Fruit fly (Drosophila melanogaster) whole organism, embryonic: ENCODE measurements around the gene CG17377.

Experiments used
- Blimp-1 ChIP-seq: fragments of 200-800 bp; sonication (Bioruptor generic); optimal IDR thresholded peaks from 3 replicates; lab custom pipeline; 2018; ENCODE audit warnings: missing biosample characterization, missing genetic modification characterization, mild to moderate bottlenecking, moderate library complexity, missing genetic modification reagents
- CG11504 ChIP-seq: fragments of 200-800 bp; sonication (Bioruptor generic); optimal IDR thresholded peaks from 3 replicates; lab custom pipeline; 2019; ENCODE audit warnings: missing biosample characterization, mild to moderate bottlenecking, missing genetic modification characterization, moderate library complexity
- CG11723 ChIP-seq: fragments of 200-800 bp; sonication (Bioruptor generic); optimal IDR thresholded peaks from 2 replicates; lab custom pipeline; 2017; ENCODE audit warnings: missing biosample characterization, mild to moderate bottlenecking, missing genetic modification characterization
- CG12071 ChIP-seq: fragments of 200-800 bp; sonication (Bioruptor generic); optimal IDR thresholded peaks from 3 replicates; lab custom pipeline; 2018; ENCODE audit warnings: missing biosample characterization, mild to moderate bottlenecking, missing genetic modification characterization
- CG12236 ChIP-seq: fragments of 200-800 bp; sonication (Bioruptor generic); optimal IDR thresholded peaks from 2 replicates; lab custom pipeline; 2016; ENCODE audit warnings: missing biosample characterization, missing genetic modification characterization
- CG1233 ChIP-seq: fragments of 200-800 bp; sonication (Bioruptor generic); optimal IDR thresholded peaks from 4 replicates; lab custom pipeline; 2018; ENCODE audit warnings: missing biosample characterization, mild to moderate bottlenecking, missing genetic modification characterization
- CG13287 ChIP-seq: fragments of 200-800 bp; sonication (Bioruptor generic); IDR thresholded peaks from 2 replicates; pipeline ENCODE4 v1.3.6; 2022; ENCODE audit warnings: missing biosample characterization, missing genetic modification characterization; ENCODE audit not compliant: partially characterized antibody
- CG13894 ChIP-seq: fragments of 200-800 bp; sonication (Bioruptor generic); optimal IDR thresholded peaks from 3 replicates; lab custom pipeline; 2018; ENCODE audit warnings: missing biosample characterization, mild to moderate bottlenecking, missing genetic modification characterization, moderate library complexity
- CG14441 ChIP-seq: fragments of 200-800 bp; sonication (Bioruptor generic); IDR thresholded peaks from 2 replicates; pipeline ENCODE4 v1.3.6; 2022; ENCODE audit warnings: missing biosample characterization, missing genetic modification characterization
- CG16815 ChIP-seq: fragments of 200-800 bp; sonication (Bioruptor generic); optimal IDR thresholded peaks from 3 replicates; lab custom pipeline; 2017; ENCODE audit warnings: missing biosample characterization, mild to moderate bottlenecking, missing genetic modification characterization
- CG17829 ChIP-seq: fragments of 200-800 bp; optimal IDR thresholded peaks from 2 replicates; lab custom pipeline; 2019; ENCODE audit warnings: missing biosample characterization, mild to moderate bottlenecking, missing genetic modification characterization, moderate library complexity
- CG1832 ChIP-seq: fragments of 200-800 bp; sonication (Bioruptor generic); optimal IDR thresholded peaks from 2 replicates; lab custom pipeline; 2017; ENCODE audit warnings: missing biosample characterization, mild to moderate bottlenecking, missing genetic modification characterization, inconsistent platforms
- CG18476 ChIP-seq: fragments of 200-800 bp; sonication (Bioruptor generic); optimal IDR thresholded peaks from 2 replicates; lab custom pipeline; 2016; ENCODE audit warnings: missing biosample characterization, mild to moderate bottlenecking, missing genetic modification characterization
- CG3163 ChIP-seq: fragments of 200-800 bp; sonication (Bioruptor generic); optimal IDR thresholded peaks from 3 replicates; lab custom pipeline; 2016; ENCODE audit warnings: missing biosample characterization, missing genetic modification characterization
- CG3407 ChIP-seq: fragments of 200-800 bp; sonication (Bioruptor generic); optimal IDR thresholded peaks from 2 replicates; lab custom pipeline; 2018; ENCODE audit warnings: missing biosample characterization, mild to moderate bottlenecking, missing genetic modification characterization
- CG7357 ChIP-seq: fragments of 200-800 bp; sonication (Bioruptor generic); IDR thresholded peaks from 3 replicates; pipeline ENCODE4 v1.3.6; 2022; ENCODE audit warnings: missing biosample characterization, missing genetic modification characterization
- CG8478 ChIP-seq: fragments of >200 bp; optimal IDR thresholded peaks from 2 replicates; lab custom pipeline; 2018
- CG9932 ChIP-seq: fragments of 200-800 bp; sonication (Bioruptor generic); IDR thresholded peaks from 2 replicates; pipeline ENCODE4 v1.3.6; 2022; ENCODE audit warnings: missing biosample characterization, missing genetic modification characterization
- CTCF ChIP-seq: fragments of 200-800 bp; sonication (Bioruptor generic); optimal IDR thresholded peaks from 2 replicates; lab custom pipeline; 2017; ENCODE audit warnings: missing biosample characterization, mild to moderate bottlenecking, missing genetic modification characterization, moderate library complexity
- Camta ChIP-seq: fragments of 200-800 bp; sonication (Bioruptor generic); optimal IDR thresholded peaks from 2 replicates; lab custom pipeline; 2016; ENCODE audit warnings: missing biosample characterization, missing genetic modification characterization
- Ets97D ChIP-seq: fragments of 200-800 bp; sonication (Bioruptor generic); optimal IDR thresholded peaks from 3 replicates; lab custom pipeline; 2016; ENCODE audit warnings: missing biosample characterization, missing genetic modification characterization
- Hey ChIP-seq: fragments of 200-800 bp; sonication (Bioruptor generic); optimal IDR thresholded peaks from 3 replicates; lab custom pipeline; 2018; ENCODE audit warnings: missing biosample characterization, mild to moderate bottlenecking, missing genetic modification characterization
- NC2β ChIP-seq: fragments of 200-800 bp; sonication (Bioruptor generic); optimal IDR thresholded peaks from 2 replicates; lab custom pipeline; 2016; ENCODE audit warnings: missing biosample characterization, missing genetic modification characterization
- Ptx1 ChIP-seq: fragments of 200-800 bp; sonication (Bioruptor generic); IDR thresholded peaks from 2 replicates; pipeline ENCODE4 v1.3.6; 2022; ENCODE audit warnings: missing biosample characterization, missing genetic modification characterization
- Rx ChIP-seq: fragments of 200-800 bp; sonication (Bioruptor generic); IDR thresholded peaks from 2 replicates; pipeline ENCODE4 v1.3.6; 2022; ENCODE audit warnings: missing biosample characterization, missing genetic modification characterization
- Side ChIP-seq: fragments of 200-800 bp; sonication (Bioruptor generic); optimal IDR thresholded peaks from 2 replicates; lab custom pipeline; 2016; ENCODE audit warnings: missing biosample characterization, missing genetic modification characterization
- TFAM ChIP-seq: fragments of 200-800 bp; sonication (Bioruptor generic); optimal IDR thresholded peaks from 2 replicates; lab custom pipeline; 2017; ENCODE audit warnings: missing biosample characterization, missing genetic modification characterization, inconsistent platforms
- Vsx1 ChIP-seq: fragments of 200-800 bp; sonication (Bioruptor generic); optimal IDR thresholded peaks from 2 replicates; lab custom pipeline; 2017; ENCODE audit warnings: missing biosample characterization, mild to moderate bottlenecking, missing genetic modification characterization, missing genetic modification reagents
- ara ChIP-seq: fragments of 200-800 bp; sonication (Bioruptor generic); IDR thresholded peaks from 2 replicates; pipeline ENCODE4 v1.3.6; 2022; ENCODE audit warnings: missing biosample characterization, missing genetic modification characterization
- az2 ChIP-seq: fragments of 200-800 bp; sonication (Bioruptor generic); optimal IDR thresholded peaks from 3 replicates; lab custom pipeline; 2016; ENCODE audit warnings: missing biosample characterization, missing genetic modification characterization
- crol ChIP-seq: fragments of 200-800 bp; sonication (Bioruptor generic); IDR thresholded peaks from 2 replicates; pipeline ENCODE4 v1.3.6; 2022; ENCODE audit warnings: missing biosample characterization, missing genetic modification characterization
- crp ChIP-seq, 2 experiments: fragments of 200-800 bp; sonication (Bioruptor generic); optimal IDR thresholded peaks; 2 replicates in 1 of 2; 3 replicates in 1 of 2; lab custom pipeline; 2017; ENCODE audit warnings: missing biosample characterization in 2 of 2, missing genetic modification characterization in 2 of 2, mild to moderate bottlenecking in 1 of 2, moderate library complexity in 1 of 2
- dimm ChIP-seq: fragments of 200-800 bp; sonication (Bioruptor generic); IDR thresholded peaks from 2 replicates; pipeline ENCODE4 v1.3.6; 2022; ENCODE audit warnings: missing biosample characterization, missing genetic modification characterization
- dmrt11E ChIP-seq: fragments of 200-800 bp; sonication (Bioruptor generic); optimal IDR thresholded peaks from 3 replicates; lab custom pipeline; 2018; ENCODE audit warnings: missing biosample characterization, mild to moderate bottlenecking, missing genetic modification characterization, moderate library complexity
- jumu ChIP-seq: fragments of 200-800 bp; sonication (Bioruptor generic); optimal IDR thresholded peaks from 3 replicates; lab custom pipeline; 2016; ENCODE audit warnings: missing biosample characterization, missing genetic modification characterization
- lbe ChIP-seq: fragments of 200-800 bp; sonication (Bioruptor generic); optimal IDR thresholded peaks from 2 replicates; lab custom pipeline; 2016; ENCODE audit warnings: missing biosample characterization, mild to moderate bottlenecking, missing genetic modification characterization
- lov ChIP-seq, 2 experiments: fragments of 200-800 bp in 1 of 2; fragments of >200 bp in 1 of 2; sonication (Bioruptor generic) in 1 of 2; IDR thresholded peaks in 1 of 2; optimal IDR thresholded peaks in 1 of 2; 2 replicates in 1 of 2; 3 replicates in 1 of 2; pipeline versions ENCODE4 v1.3.6 to Lab custom; 2017 to 2022; ENCODE audit warnings: missing biosample characterization in 1 of 2, missing genetic modification characterization in 1 of 2
- luna ChIP-seq: fragments of 200-800 bp; sonication (Bioruptor generic); optimal IDR thresholded peaks from 2 replicates; lab custom pipeline; 2016; ENCODE audit warnings: missing biosample characterization, missing genetic modification characterization
- nerfin-2 ChIP-seq: fragments of 200-800 bp; sonication (Bioruptor generic); IDR thresholded peaks from 2 replicates; pipeline ENCODE4 v1.3.6; 2022; ENCODE audit warnings: missing biosample characterization, missing genetic modification characterization; ENCODE audit not compliant: partially characterized antibody
- p53 ChIP-seq: fragments of 200-800 bp; sonication (Bioruptor generic); optimal IDR thresholded peaks from 2 replicates; lab custom pipeline; 2016; ENCODE audit warnings: missing biosample characterization, missing genetic modification characterization
- pnt ChIP-seq: fragments of 200-800 bp; sonication (Bioruptor generic); optimal IDR thresholded peaks from 3 replicates; lab custom pipeline; 2016; ENCODE audit warnings: missing biosample characterization, missing genetic modification characterization
- repo ChIP-seq: fragments of 200-800 bp; sonication (Bioruptor generic); optimal IDR thresholded peaks from 2 replicates; lab custom pipeline; 2016; ENCODE audit warnings: missing biosample characterization, missing genetic modification characterization
- schlank ChIP-seq: fragments of 200-800 bp; sonication (Bioruptor generic); optimal IDR thresholded peaks from 2 replicates; lab custom pipeline; 2018; ENCODE audit warnings: missing biosample characterization, mild to moderate bottlenecking, missing genetic modification characterization
- slbo ChIP-seq: fragments of 200-800 bp; sonication (Bioruptor generic); IDR thresholded peaks from 2 replicates; pipeline ENCODE4 v1.3.6; 2022; ENCODE audit warnings: missing biosample characterization, missing genetic modification characterization
- slou ChIP-seq: fragments of 200-800 bp; sonication (Bioruptor generic); optimal IDR thresholded peaks from 3 replicates; lab custom pipeline; 2016; ENCODE audit warnings: missing biosample characterization, missing genetic modification characterization
- ssp ChIP-seq: fragments of 200-800 bp; sonication (Bioruptor generic); IDR thresholded peaks from 2 replicates; pipeline ENCODE4 v1.3.6; 2022; ENCODE audit warnings: missing biosample characterization, missing genetic modification characterization
- stc ChIP-seq: fragments of 200-800 bp; sonication (Bioruptor generic); IDR thresholded peaks from 2 replicates; pipeline ENCODE4 v1.3.6; 2022; ENCODE audit warnings: missing biosample characterization, missing genetic modification characterization
- stwl ChIP-seq: fragments of 200-800 bp; sonication (Bioruptor generic); optimal IDR thresholded peaks from 3 replicates; lab custom pipeline; 2018; ENCODE audit warnings: missing biosample characterization, mild to moderate bottlenecking, missing genetic modification characterization, moderate library complexity
- sug ChIP-seq: fragments of 200-800 bp; optimal IDR thresholded peaks from 2 replicates; lab custom pipeline; 2019; ENCODE audit warnings: missing biosample characterization, mild to moderate bottlenecking, missing genetic modification characterization, moderate library complexity
- trh ChIP-seq: fragments of 200-800 bp; sonication (Bioruptor generic); optimal IDR thresholded peaks from 2 replicates; lab custom pipeline; 2016; ENCODE audit warnings: missing biosample characterization, missing genetic modification characterization
- ttk ChIP-seq: fragments of 200-800 bp; sonication (Bioruptor generic); IDR thresholded peaks from 2 replicates; pipeline ENCODE4 v2.1.2; 2022; ENCODE audit warnings: missing biosample characterization, missing genetic modification characterization

CG17377 gene

dm6 chr2L:6851963-6852671 is 49.5 kb upstream of the CG17377 start, which contains the start of gene Rca1 (continued):
- TF ChIP-seq CG16815 (GFP tag; lab: Kevin White, UChicago) = no peak
- no peak for TF ChIP-seq schlank (tag; lab: Kevin White, UChicago)
- TF ChIP-seq Side (GFP tag; lab: Kevin White, UChicago) = no peak
- no peak for TF ChIP-seq CG1832 (GFP tag; lab: Kevin White, UChicago)
- TF ChIP-seq stwl = peak; percentile 74
- no peak for TF ChIP-seq slbo (GFP tag; lab: Robert Waterston, UW)
- no peak; the same call in 1 of the 2 replicates for TF ChIP-seq nerfin-2 (GFP tag; lab: Robert Waterston, UW)
- TF ChIP-seq CG11723 (GFP tag; lab: Kevin White, UChicago) = no peak
- no peak for TF ChIP-seq az2
- no peak for TF ChIP-seq Rx (GFP tag; lab: Robert Waterston, UW)
- no peak for TF ChIP-seq CG1233 (GFP tag; lab: Kevin White, UChicago)
- TF ChIP-seq luna (GFP tag; lab: Kevin White, UChicago) = no peak
- TF ChIP-seq Ets97D = peak; percentile 74
- TF ChIP-seq crp (GFP tag; optimal IDR thresholded peaks at IDR 0.05; lab: Kevin White, UChicago) = peak in 1 of 2 experiments; percentile 30
- no peak for TF ChIP-seq CG18476 (GFP tag; lab: Kevin White, UChicago)
- no peak for TF ChIP-seq trh (GFP tag; lab: Kevin White, UChicago)
- TF ChIP-seq slou (GFP tag; lab: Kevin White, UChicago) = no peak
- TF ChIP-seq ttk = no peak
- TF ChIP-seq CG9932 (GFP tag; lab: Robert Waterston, UW) = no peak
- TF ChIP-seq CG3163 (GFP tag; lab: Kevin White, UChicago) = no peak
- TF ChIP-seq CG11504 (tag; lab: Kevin White, UChicago) = no peak
- no peak for TF ChIP-seq Vsx1 (GFP tag; lab: Kevin White, UChicago)
- no peak for TF ChIP-seq dmrt11E (tag; lab: Kevin White, UChicago)
- TF ChIP-seq sug (tag; lab: Kevin White, UChicago) = no peak
- TF ChIP-seq NC2β (GFP tag; lab: Kevin White, UChicago) = no peak
- TF ChIP-seq CG12236 (GFP tag; lab: Kevin White, UChicago) = no peak
- no peak for TF ChIP-seq Hey (tag; lab: Kevin White, UChicago)
- no peak for TF ChIP-seq TFAM (GFP tag; lab: Kevin White, UChicago)
- no peak for TF ChIP-seq CG14441 (GFP tag; lab: Robert Waterston, UW)
- TF ChIP-seq CG17829 (tag; lab: Kevin White, UChicago) = peak; percentile 24
- TF ChIP-seq CG7357 (GFP tag; lab: Robert Waterston, UW) = no peak
- TF ChIP-seq CG3407 (GFP tag; lab: Kevin White, UChicago) = no peak
- peak; percentile 85 for TF ChIP-seq CTCF
- TF ChIP-seq stc = no peak
- TF ChIP-seq dimm = no peak
- TF ChIP-seq Ptx1 (GFP tag; lab: Robert Waterston, UW) = no peak
- TF ChIP-seq pnt (GFP tag; lab: Kevin White, UChicago) = no peak
- no peak for TF ChIP-seq Blimp-1 (GFP tag; lab: Kevin White, UChicago)
- TF ChIP-seq lov (optimal IDR thresholded peaks at IDR 0.05; lab: Kevin White, UChicago) = no peak
- no peak for TF ChIP-seq lov (GFP tag; IDR thresholded peaks at IDR 0.05; lab: Robert Waterston, UW)
- no peak for TF ChIP-seq p53 (GFP tag; lab: Kevin White, UChicago)
- no peak for TF ChIP-seq ara (GFP tag; lab: Robert Waterston, UW)
- TF ChIP-seq CG8478 (lab: Kevin White, UChicago) = no peak
- peak; percentile 8 for TF ChIP-seq jumu
- no peak for TF ChIP-seq lbe (GFP tag; lab: Kevin White, UChicago)
- TF ChIP-seq CG13894 = no peak
- TF ChIP-seq crol (GFP tag; lab: Robert Waterston, UW) = no peak
- no peak for TF ChIP-seq repo (GFP tag; lab: Kevin White, UChicago)
- peak; percentile 58 for TF ChIP-seq CG13287 (GFP tag; lab: Robert Waterston, UW)
- no peak for TF ChIP-seq CG12071 (GFP tag; lab: Kevin White, UChicago)
- TF ChIP-seq Camta (GFP tag; lab: Kevin White, UChicago) = no peak
- no peak for TF ChIP-seq ssp
